Worm (Caenorhabditis elegans) whole organism, L4/young adult: ENCODE measurements around the gene rab-7.

Experiments
- W03F9.2 ChIP-seq: fragments of 150-350 bp; optimal IDR thresholded peaks from 2 replicates; lab custom pipeline; 2014; ENCODE audit warnings: missing biosample characterization, missing genetic modification characterization
- dao-5 ChIP-seq: sonication (generic microtip); optimal IDR thresholded peaks from 2 replicates; lab custom pipeline; 2016; ENCODE audit warnings: missing genotype, missing genetic modification characterization, moderate library complexity, missing compliant biosample characterization
- him-1 ChIP-seq: sonication (generic microtip); optimal IDR thresholded peaks from 2 replicates; lab custom pipeline; 2016; ENCODE audit warnings: missing genotype, missing genetic modification reagents, missing genetic modification characterization, missing compliant biosample characterization

DNA sequence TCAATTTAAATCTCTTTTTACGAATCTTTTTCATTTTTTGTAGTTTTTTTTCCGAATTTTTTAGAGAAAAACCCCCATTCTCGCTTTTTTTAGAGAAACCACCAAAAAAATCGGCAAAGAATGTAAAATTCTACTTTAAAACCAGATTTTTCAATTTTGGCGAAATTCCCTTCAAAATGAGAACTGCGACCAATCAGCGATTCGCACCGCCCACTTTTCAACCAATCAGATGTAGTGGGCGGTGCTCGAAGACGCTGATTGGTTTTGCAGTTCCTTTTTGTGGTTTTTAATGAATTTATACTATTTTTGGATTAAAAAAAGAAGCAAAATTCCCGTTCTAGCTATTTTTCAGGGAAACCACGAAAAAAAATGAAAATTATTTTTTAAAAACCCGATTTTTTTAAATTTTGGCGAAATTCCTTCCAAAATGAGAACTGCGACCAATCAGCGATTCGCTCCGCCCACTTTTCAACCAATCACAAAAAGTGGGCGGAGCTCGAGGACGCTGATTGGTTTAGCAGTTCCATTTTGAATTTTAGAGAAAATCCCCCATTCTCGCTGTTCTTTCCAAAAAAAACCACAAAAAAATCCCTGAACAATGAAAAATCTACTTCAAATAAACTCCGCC lies 4.4 kb upstream of the rab-7 start:
- TF ChIP-seq him-1 (tag; lab: Kevin White, UChicago): no peak
- no peak for TF ChIP-seq W03F9.2
- TF ChIP-seq dao-5: no peak
